Worm (Caenorhabditis elegans): ENCODE data around the gene T26E4.7.

- TF ChIP-seq mab-5 (tag; optimal IDR thresholded peaks at IDR 0.05) (no peak), ceh-82 (tag; optimal IDR thresholded peaks at IDR 0.05) (no peak), unc-39 (tag; optimal IDR thresholded peaks at IDR 0.05) (no peak)
Measured at ce11 chrV:15810446-15810845, 17.1 kb downstream of the T26E4.7 start, which contains the start of gene F54B8.1.
